Worm (Caenorhabditis elegans): Measurements from ENCODE around the gene atrn-1.

ce11 chrX:14711168-14711629 is at the start of gene atrn-1:
- no peak for TF ChIP-seq ahr-1 (tag; optimal IDR thresholded peaks at IDR 0.05)
- TF ChIP-seq ceh-2 (tag; optimal IDR thresholded peaks at IDR 0.05) = no peak

All from whole organism, late embryonic.